Worm (Caenorhabditis elegans): ENCODE results near the gene fbxb-35.
"Not testable (repeated sequence)": the region's sequence is repeated elsewhere in the genome, so short reads cannot be mapped to it uniquely, and the experiment has no call there.

fbxb-35 gene

ce11 chrII:2058985-2059384 is 7.5 kb downstream of the fbxb-35 start, which contains the start of gene F07E5.5 (continued):
- TF ChIP-seq alr-1 (tag; optimal IDR thresholded peaks at IDR 0.05; ENCODE audit: borderline replicate concordance) (no peak), hlh-17 (GFP tag; optimal IDR thresholded peaks at IDR 0.05; ENCODE audit: borderline replicate concordance) (no peak), mdl-1 (tag; optimal IDR thresholded peaks at IDR 0.05) (peak in 1 of 2 experiments; percentile 14), C04F5.9 (tag; optimal IDR thresholded peaks at IDR 0.05) (no peak), dpl-1 (GFP tag; optimal IDR thresholded peaks at IDR 0.05) (peak; percentile 54 to 78 (median 74)), tlp-1 (tag; optimal IDR thresholded peaks at IDR 0.05) (no peak), ceh-8 (GFP tag; optimal IDR thresholded peaks at IDR 0.05) (no peak), nhr-84 (tag; optimal IDR thresholded peaks at IDR 0.05) (no peak), pqm-1 (tag; optimal IDR thresholded peaks at IDR 0.05) (no peak)

ce11 chrII:2063989-2064388 is 12.5 kb downstream of the fbxb-35 start, which contains the start of gene F07E5.13:
TSS of gene F07E5.13 (minus strand) at chrII:2064089.
- TF ChIP-seq fkh-8 (tag; optimal IDR thresholded peaks at IDR 0.05) (no peak), hlh-4 (tag; optimal IDR thresholded peaks at IDR 0.05) (no peak), nhr-77 (tag; optimal IDR thresholded peaks at IDR 0.05) (no peak), ces-1 (GFP tag; optimal IDR thresholded peaks at IDR 0.05) (no peak), ceh-8 (GFP tag; optimal IDR thresholded peaks at IDR 0.05) (no peak), unc-130 (tag; optimal IDR thresholded peaks at IDR 0.05) (no peak), C16A3.4 (tag; optimal IDR thresholded peaks at IDR 0.05) (no peak), tbx-2 (tag; optimal IDR thresholded peaks at IDR 0.05) (no peak), unc-86 (tag; optimal IDR thresholded peaks at IDR 0.05) (no peak), pqm-1 (tag; optimal IDR thresholded peaks at IDR 0.05) (no peak), aha-1 (tag; optimal IDR thresholded peaks at IDR 0.05) (no peak), mef-2 (tag; optimal IDR thresholded peaks at IDR 0.05) (no peak), lsy-2 (tag; optimal IDR thresholded peaks at IDR 0.05) (no peak), tlp-1 (tag; optimal IDR thresholded peaks at IDR 0.05) (no peak), lin-15B (tag; optimal IDR thresholded peaks at IDR 0.05) (no peak), unc-62 (GFP tag; optimal IDR thresholded peaks at IDR 0.05) (no peak), nhr-47 (tag; optimal IDR thresholded peaks at IDR 0.05) (no peak), lin-35 (GFP tag; optimal IDR thresholded peaks at IDR 0.05) (no peak)

- TF ChIP-seq aha-1 (tag; optimal IDR thresholded peaks at IDR 0.05) (no peak), efl-1 (optimal IDR thresholded peaks at IDR 0.05) (no peak), efl-1 (GFP tag; optimal IDR thresholded peaks at IDR 0.05 in 1 of 2) (peak in 1 of 2 experiments; percentile 68)
Measured at ce11 chrII:2064497-2064896, 13.0 kb downstream of the fbxb-35 start, which contains the start of gene fbxb-6. TSS of gene fbxb-6 (plus strand) at chrII:2064797.

ce11 chrII:2067451-2068021 is 16.1 kb downstream of the fbxb-35 start, which contains the start of gene F07E5.12:
TSS of gene F07E5.12 (plus strand) at chrII:2067971.
- not testable (repeated sequence) for TF ChIP-seq efl-1 (optimal IDR thresholded peaks at IDR 0.05)
- peak in 1 of 2 experiments; percentile 60 for TF ChIP-seq efl-1 (GFP tag; optimal IDR thresholded peaks at IDR 0.05 in 1 of 2)

ce11 chrII:2071429-2071828 is 20.0 kb downstream of the fbxb-35 start, which contains the start of gene F07E5.7:
TSS of gene F07E5.7 (minus strand) at chrII:2071529.
- TF ChIP-seq grh-1 (GFP tag; IDR thresholded peaks at IDR 0.05) (no peak), blmp-1 (tag; optimal IDR thresholded peaks at IDR 0.05) (peak; percentile 39), ceh-88 (GFP tag; IDR thresholded peaks at IDR 0.05) (no peak)

ce11 chrII:2075513-2075912 is 24.0 kb downstream of the fbxb-35 start, which contains the start of gene F07E5.8:
TSS of gene F07E5.8 (minus strand) at chrII:2075613.
- no peak for TF ChIP-seq ztf-4 (tag; optimal IDR thresholded peaks at IDR 0.05)
- TF ChIP-seq C16A3.4 (tag; optimal IDR thresholded peaks at IDR 0.05), result no peak
- TF ChIP-seq nhr-20 (tag; optimal IDR thresholded peaks at IDR 0.05), result no peak
- no peak for TF ChIP-seq irx-1 (tag; optimal IDR thresholded peaks at IDR 0.05)

Measured in whole organism, L1 larva.